Fruit fly (Drosophila melanogaster) whole organism, embryonic: Measurements from ENCODE around the gene IntS4.
A peak's percentile ranks its signal among the peaks of the same experiment; 100 is the strongest.

Source experiments
- Ada2b ChIP-seq: fragments of 200-800 bp; sonication (Bioruptor generic); IDR thresholded peaks from 2 replicates; pipeline ENCODE4 v1.3.6; 2022; ENCODE audit warnings: missing biosample characterization, missing genetic modification characterization
- Antp ChIP-seq: fragments of 200-800 bp; sonication (Bioruptor generic); optimal IDR thresholded peaks from 3 replicates; lab custom pipeline; 2016; ENCODE audit warnings: missing biosample characterization, missing genetic modification characterization
- Bdp1 ChIP-seq: fragments of 200-800 bp; sonication (Bioruptor generic); optimal IDR thresholded peaks from 3 replicates; lab custom pipeline; 2016; ENCODE audit warnings: missing biosample characterization, missing genetic modification characterization
- BtbVII ChIP-seq: fragments of 200-800 bp; sonication (Bioruptor generic); optimal IDR thresholded peaks from 3 replicates; lab custom pipeline; 2017; ENCODE audit warnings: missing biosample characterization, mild to moderate bottlenecking, missing genetic modification characterization
- CG11085 ChIP-seq: fragments of 200-800 bp; sonication (Bioruptor generic); IDR thresholded peaks from 2 replicates; pipeline ENCODE4 v1.3.6; 2022; ENCODE audit warnings: missing biosample characterization, missing genetic modification characterization
- CG11695 ChIP-seq: fragments of 200-800 bp; sonication (Bioruptor generic); IDR thresholded peaks from 3 replicates; pipeline ENCODE4 v1.3.6; 2022; ENCODE audit warnings: missing biosample characterization, missing genetic modification characterization
- CG1233 ChIP-seq: fragments of 200-800 bp; sonication (Bioruptor generic); optimal IDR thresholded peaks from 4 replicates; lab custom pipeline; 2018; ENCODE audit warnings: missing biosample characterization, mild to moderate bottlenecking, missing genetic modification characterization
- CG12659 ChIP-seq: fragments of 200-800 bp; sonication (Bioruptor generic); optimal IDR thresholded peaks from 3 replicates; lab custom pipeline; 2017; ENCODE audit warnings: mild to moderate bottlenecking, missing biosample characterization, missing genetic modification reagents, missing genetic modification characterization
- CG14014 ChIP-seq: fragments of 200-800 bp; sonication (Bioruptor generic); IDR thresholded peaks from 2 replicates; pipeline ENCODE4 v1.3.6; 2022; ENCODE audit warnings: missing biosample characterization, missing genetic modification characterization
- CG18262 ChIP-seq: fragments of 200-800 bp; optimal IDR thresholded peaks from 3 replicates; lab custom pipeline; 2019; ENCODE audit warnings: missing biosample characterization, mild to moderate bottlenecking, missing genetic modification characterization, moderate library complexity
- CG18764 ChIP-seq: fragments of 200-800 bp; sonication (Bioruptor generic); optimal IDR thresholded peaks from 3 replicates; lab custom pipeline; 2016; ENCODE audit warnings: missing biosample characterization, missing genetic modification characterization
- CG2712 ChIP-seq: fragments of 200-800 bp; optimal IDR thresholded peaks from 3 replicates; lab custom pipeline; 2019; ENCODE audit warnings: missing biosample characterization, mild to moderate bottlenecking, missing genetic modification characterization, moderate library complexity
- CG30020 ChIP-seq: fragments of 200-800 bp; optimal IDR thresholded peaks from 2 replicates; lab custom pipeline; 2019; ENCODE audit warnings: missing biosample characterization, mild to moderate bottlenecking, missing genetic modification characterization, moderate library complexity
- CG3281 ChIP-seq: fragments of 200-800 bp; sonication (Bioruptor generic); optimal IDR thresholded peaks from 3 replicates; lab custom pipeline; 2017; ENCODE audit warnings: missing biosample characterization, mild to moderate bottlenecking, missing genetic modification characterization
- CG42726 ChIP-seq: fragments of 200-800 bp; sonication (Bioruptor generic); IDR thresholded peaks from 2 replicates; pipeline ENCODE4 v1.3.6; 2022; ENCODE audit warnings: missing biosample characterization, missing genetic modification characterization; ENCODE audit not compliant: partially characterized antibody
- CG4424 ChIP-seq: fragments of 200-800 bp; sonication (Bioruptor generic); optimal IDR thresholded peaks from 3 replicates; lab custom pipeline; 2016; ENCODE audit warnings: missing biosample characterization, missing genetic modification characterization
- CG6791 ChIP-seq: fragments of 200-800 bp; sonication (Bioruptor generic); IDR thresholded peaks from 3 replicates; pipeline ENCODE4 v1.3.6; 2022; ENCODE audit warnings: missing biosample characterization, missing genetic modification characterization; ENCODE audit not compliant: partially characterized antibody
- CG7271 ChIP-seq: fragments of 200-800 bp; sonication (Bioruptor generic); optimal IDR thresholded peaks from 2 replicates; lab custom pipeline; 2018; ENCODE audit warnings: missing biosample characterization, mild to moderate bottlenecking, missing genetic modification characterization, moderate library complexity
- CG7372 ChIP-seq: fragments of 200-800 bp; sonication (Bioruptor generic); IDR thresholded peaks from 2 replicates; pipeline ENCODE4 v1.3.6; 2022; ENCODE audit warnings: missing biosample characterization, missing genetic modification characterization
- CG7839 ChIP-seq: fragments of 200-800 bp; sonication (Bioruptor generic); optimal IDR thresholded peaks from 3 replicates; lab custom pipeline; 2018; ENCODE audit warnings: missing biosample characterization, mild to moderate bottlenecking, missing genetic modification characterization, moderate library complexity
- CG9932 ChIP-seq: fragments of 200-800 bp; sonication (Bioruptor generic); IDR thresholded peaks from 2 replicates; pipeline ENCODE4 v1.3.6; 2022; ENCODE audit warnings: missing biosample characterization, missing genetic modification characterization
- Chrac-16 ChIP-seq: fragments of 200-800 bp; sonication (Bioruptor generic); optimal IDR thresholded peaks from 3 replicates; lab custom pipeline; 2016; ENCODE audit warnings: missing biosample characterization, missing genetic modification characterization
- Drgx ChIP-seq: fragments of 200-800 bp; sonication (Bioruptor generic); IDR thresholded peaks from 2 replicates; pipeline ENCODE4 v1.3.6; 2022; ENCODE audit warnings: missing biosample characterization, missing genetic modification characterization
- H2.0 ChIP-seq: fragments of 200-800 bp; sonication (Bioruptor generic); IDR thresholded peaks from 2 replicates; pipeline ENCODE4 v1.3.6; 2022; ENCODE audit warnings: missing biosample characterization, missing genetic modification characterization
- Jarid2 ChIP-seq: fragments of 200-800 bp; sonication (Bioruptor generic); optimal IDR thresholded peaks from 3 replicates; lab custom pipeline; 2017; ENCODE audit warnings: mild to moderate bottlenecking, missing biosample characterization, missing genetic modification reagents, missing genetic modification characterization
- Kr ChIP-seq: fragments of 200-800 bp; sonication (Bioruptor generic); optimal IDR thresholded peaks from 2 replicates; lab custom pipeline; 2017; ENCODE audit warnings: missing biosample characterization, mild to moderate bottlenecking, missing genetic modification characterization
- Vsx1 ChIP-seq: fragments of 200-800 bp; sonication (Bioruptor generic); optimal IDR thresholded peaks from 2 replicates; lab custom pipeline; 2017; ENCODE audit warnings: missing biosample characterization, mild to moderate bottlenecking, missing genetic modification characterization, missing genetic modification reagents
- Xbp1 ChIP-seq: fragments of 200-800 bp; sonication (Bioruptor generic); optimal IDR thresholded peaks from 3 replicates; lab custom pipeline; 2016; ENCODE audit warnings: missing biosample characterization, mild to moderate bottlenecking, missing genetic modification characterization
- amos ChIP-seq: fragments of 200-800 bp; sonication (Bioruptor generic); IDR thresholded peaks from 2 replicates; pipeline ENCODE4 v1.3.6; 2022; ENCODE audit warnings: missing biosample characterization, missing genetic modification characterization; ENCODE audit not compliant: partially characterized antibody
- ara ChIP-seq: fragments of 200-800 bp; sonication (Bioruptor generic); IDR thresholded peaks from 2 replicates; pipeline ENCODE4 v1.3.6; 2022; ENCODE audit warnings: missing biosample characterization, missing genetic modification characterization
- bbx ChIP-seq: fragments of 200-800 bp; sonication (Bioruptor generic); IDR thresholded peaks from 2 replicates; pipeline ENCODE4 v1.3.6; 2022; ENCODE audit warnings: missing biosample characterization, missing genetic modification characterization; ENCODE audit not compliant: partially characterized antibody
- bigmax ChIP-seq: fragments of 200-800 bp; sonication (Bioruptor generic); optimal IDR thresholded peaks from 2 replicates; lab custom pipeline; 2018; ENCODE audit warnings: missing biosample characterization, mild to moderate bottlenecking, missing genetic modification characterization
- gem ChIP-seq: fragments of 200-800 bp; sonication (Bioruptor generic); optimal IDR thresholded peaks from 2 replicates; lab custom pipeline; 2019; ENCODE audit warnings: missing biosample characterization, mild to moderate bottlenecking, missing genetic modification characterization, moderate library complexity
- grau ChIP-seq: fragments of 200-800 bp; optimal IDR thresholded peaks from 3 replicates; lab custom pipeline; 2019; ENCODE audit warnings: missing biosample characterization, mild to moderate bottlenecking, missing genetic modification characterization, moderate library complexity
- jumu ChIP-seq: fragments of 200-800 bp; sonication (Bioruptor generic); optimal IDR thresholded peaks from 3 replicates; lab custom pipeline; 2016; ENCODE audit warnings: missing biosample characterization, missing genetic modification characterization
- knrl ChIP-seq: fragments of 200-800 bp; sonication (Bioruptor generic); IDR thresholded peaks from 3 replicates; pipeline ENCODE4 v1.3.6; 2022; ENCODE audit warnings: missing biosample characterization, missing genetic modification characterization; ENCODE audit not compliant: partially characterized antibody
- mld ChIP-seq: fragments of 200-800 bp; sonication (Bioruptor generic); IDR thresholded peaks from 3 replicates; pipeline ENCODE4 v1.3.6; 2022; ENCODE audit warnings: missing biosample characterization, missing genetic modification characterization; ENCODE audit not compliant: partially characterized antibody
- otp ChIP-seq: fragments of 200-800 bp; sonication (Bioruptor generic); IDR thresholded peaks from 3 replicates; pipeline ENCODE4, ENCODE4 v1.3.6; 2022; ENCODE audit warnings: missing biosample characterization, missing genetic modification characterization
- pfk ChIP-seq: fragments of 200-800 bp; sonication (Bioruptor generic); optimal IDR thresholded peaks from 2 replicates; lab custom pipeline; 2018; ENCODE audit warnings: missing biosample characterization, mild to moderate bottlenecking, missing genetic modification characterization, moderate library complexity
- phol ChIP-seq: fragments of 200-800 bp; sonication (Bioruptor generic); optimal IDR thresholded peaks from 3 replicates; lab custom pipeline; 2018; ENCODE audit warnings: missing biosample characterization, mild to moderate bottlenecking, missing genetic modification characterization, moderate library complexity
- row ChIP-seq: fragments of 200-800 bp; sonication (Bioruptor generic); IDR thresholded peaks from 3 replicates; pipeline ENCODE4 v1.3.6; 2022; ENCODE audit warnings: missing biosample characterization, missing genetic modification characterization
- salm ChIP-seq: fragments of 200-800 bp; sonication (Bioruptor generic); optimal IDR thresholded peaks from 2 replicates; lab custom pipeline; 2018; ENCODE audit warnings: missing biosample characterization, mild to moderate bottlenecking, missing genetic modification characterization
- slbo ChIP-seq: fragments of 200-800 bp; sonication (Bioruptor generic); IDR thresholded peaks from 2 replicates; pipeline ENCODE4 v1.3.6; 2022; ENCODE audit warnings: missing biosample characterization, missing genetic modification characterization
- slp2 ChIP-seq: fragments of 200-800 bp; sonication (Bioruptor generic); optimal IDR thresholded peaks from 2 replicates; lab custom pipeline; 2016; ENCODE audit warnings: missing biosample characterization, missing genetic modification characterization
- trem ChIP-seq: fragments of 200-800 bp; optimal IDR thresholded peaks from 3 replicates; lab custom pipeline; 2019; ENCODE audit warnings: missing biosample characterization, mild to moderate bottlenecking, missing genetic modification characterization, moderate library complexity
- zf30C ChIP-seq: fragments of 200-800 bp; sonication (Bioruptor generic); optimal IDR thresholded peaks from 3 replicates; lab custom pipeline; 2018; ENCODE audit warnings: missing biosample characterization, mild to moderate bottlenecking, missing genetic modification characterization

IntS4 gene

DNA sequence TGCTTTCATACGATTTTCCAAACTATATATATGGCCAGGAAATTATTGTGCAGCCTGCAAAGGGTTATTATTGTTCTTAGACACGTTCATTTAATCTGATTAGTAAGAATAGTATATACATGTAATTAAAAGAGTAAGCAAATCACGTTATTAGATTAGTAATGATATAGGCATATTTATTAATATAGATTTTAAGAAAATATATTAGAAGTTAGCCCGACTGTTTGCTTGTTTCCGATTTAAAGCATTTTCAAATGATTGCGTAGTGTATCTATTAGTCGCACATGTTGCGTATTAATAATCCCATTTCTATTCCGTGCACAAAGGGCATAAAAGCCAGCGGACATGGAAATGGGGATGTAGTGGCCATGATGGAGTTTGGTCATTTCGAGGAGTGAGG lies 20.5 kb upstream of the IntS4 start (continued):
- TF ChIP-seq CG2712 (tag; lab: Kevin White, UChicago) (peak; percentile 16), salm (tag; lab: Kevin White, UChicago) (no peak), CG14014 (GFP tag; lab: Robert Waterston, UW) (no peak), Kr (GFP tag; lab: Kevin White, UChicago) (no peak), bbx (GFP tag; lab: Robert Waterston, UW) (no peak), Chrac-16 (GFP tag; lab: Kevin White, UChicago) (no peak), CG18262 (peak; percentile 29), CG11695 (GFP tag; lab: Robert Waterston, UW) (no peak), ara (GFP tag; lab: Robert Waterston, UW) (no peak), Drgx (no peak), CG7271 (tag; lab: Kevin White, UChicago) (no peak), CG7839 (peak; percentile 19), mld (GFP tag; lab: Robert Waterston, UW) (no peak), Bdp1 (GFP tag; lab: Kevin White, UChicago) (no peak), Xbp1 (no peak), CG18764 (GFP tag; lab: Kevin White, UChicago) (no peak), slbo (GFP tag; lab: Robert Waterston, UW) (no peak), Antp (GFP tag; lab: Kevin White, UChicago) (no peak), CG6791 (GFP tag; lab: Robert Waterston, UW) (no peak), CG12659 (GFP tag; lab: Kevin White, UChicago) (no peak), grau (tag; lab: Kevin White, UChicago) (peak; percentile 11), bigmax (GFP tag; lab: Kevin White, UChicago) (no peak), phol (peak; percentile 22), jumu (GFP tag; lab: Kevin White, UChicago) (no peak), CG30020 (tag; lab: Kevin White, UChicago) (no peak), zf30C (no peak), CG42726 (GFP tag; lab: Robert Waterston, UW) (no peak), CG1233 (GFP tag; lab: Kevin White, UChicago) (no peak), slp2 (GFP tag; lab: Kevin White, UChicago) (no peak), CG11085 (no peak), pfk (GFP tag; lab: Kevin White, UChicago) (no peak), otp (GFP tag; lab: Robert Waterston, UW) (no peak), trem (no peak), Jarid2 (GFP tag; lab: Kevin White, UChicago) (no peak), row (GFP tag; lab: Robert Waterston, UW) (0 out of 3 replicates have a peak, but pooled peaks have one; percentile 13), amos (GFP tag; lab: Robert Waterston, UW) (no peak), Vsx1 (GFP tag; lab: Kevin White, UChicago) (no peak), CG4424 (GFP tag; lab: Kevin White, UChicago) (no peak), knrl (GFP tag; lab: Robert Waterston, UW) (no peak), gem (tag; lab: Kevin White, UChicago) (peak; percentile 21), BtbVII (GFP tag; lab: Kevin White, UChicago) (no peak), Ada2b (GFP tag; lab: Robert Waterston, UW) (no peak), CG7372 (GFP tag; lab: Robert Waterston, UW) (no peak), H2.0 (GFP tag; lab: Robert Waterston, UW) (no peak), CG3281 (GFP tag; lab: Kevin White, UChicago) (no peak), CG9932 (GFP tag; lab: Robert Waterston, UW) (no peak)
